Worm (Caenorhabditis elegans) whole organism, mixed stage, embryonic: Measurements from ENCODE around the gene twk-31.

Experiments
- ceh-43 ChIP-seq: fragments of 200-800 bp; sonication (Bioruptor generic); optimal IDR thresholded peaks from 2 replicates; lab custom pipeline; 2018; ENCODE audit warnings: mild to moderate bottlenecking, missing genetic modification characterization, moderate library complexity, missing compliant biosample characterization
- elt-3 ChIP-seq: fragments of 150-350 bp; optimal IDR thresholded peaks from 2 replicates; lab custom pipeline; 2014; ENCODE audit warnings: missing biosample characterization, missing genetic modification characterization
- lin-32 ChIP-seq: fragments of 200-800 bp; sonication (Bioruptor generic); optimal IDR thresholded peaks from 2 replicates; lab custom pipeline; 2018; ENCODE audit warnings: mild to moderate bottlenecking, missing genetic modification characterization, missing compliant biosample characterization
- mab-5 ChIP-seq: fragments of 150-350 bp; optimal IDR thresholded peaks from 2 replicates; lab custom pipeline; 2014; ENCODE audit warnings: missing biosample characterization, missing genetic modification characterization
- mep-1 ChIP-seq: fragments of 150-350 bp; optimal IDR thresholded peaks from 2 replicates; lab custom pipeline; 2017; ENCODE audit warnings: missing biosample characterization, missing genetic modification reagents, missing genetic modification characterization, inconsistent platforms
- nhr-12 ChIP-seq: fragments of 150-350 bp; optimal IDR thresholded peaks from 2 replicates; lab custom pipeline; 2014; ENCODE audit warnings: missing biosample characterization, missing genetic modification characterization
- nhr-2 ChIP-seq: fragments of 150-350 bp; optimal IDR thresholded peaks from 2 replicates; lab custom pipeline; 2014; ENCODE audit warnings: missing biosample characterization, missing genetic modification characterization
- nhr-237 ChIP-seq: fragments of 150-350 bp; optimal IDR thresholded peaks from 2 replicates; lab custom pipeline; 2014; ENCODE audit warnings: missing biosample characterization, missing genetic modification characterization
- nhr-28 ChIP-seq: fragments of 150-350 bp; optimal IDR thresholded peaks from 2 replicates; lab custom pipeline; 2014; ENCODE audit warnings: missing biosample characterization, missing genetic modification characterization
- pha-4 ChIP-seq: fragments of 150-350 bp; optimal IDR thresholded peaks from 2 replicates; lab custom pipeline; 2018; ENCODE audit warnings: missing biosample characterization, missing genetic modification reagents, missing genetic modification characterization
- unc-62 ChIP-seq: fragments of 150-350 bp; optimal IDR thresholded peaks from 2 replicates; lab custom pipeline; 2014; ENCODE audit warnings: missing biosample characterization, missing genetic modification reagents, missing genetic modification characterization
- ztf-11 ChIP-seq: fragments of 150-350 bp; optimal IDR thresholded peaks from 2 replicates; lab custom pipeline; 2014; ENCODE audit warnings: missing biosample characterization, missing genetic modification characterization

DNA sequence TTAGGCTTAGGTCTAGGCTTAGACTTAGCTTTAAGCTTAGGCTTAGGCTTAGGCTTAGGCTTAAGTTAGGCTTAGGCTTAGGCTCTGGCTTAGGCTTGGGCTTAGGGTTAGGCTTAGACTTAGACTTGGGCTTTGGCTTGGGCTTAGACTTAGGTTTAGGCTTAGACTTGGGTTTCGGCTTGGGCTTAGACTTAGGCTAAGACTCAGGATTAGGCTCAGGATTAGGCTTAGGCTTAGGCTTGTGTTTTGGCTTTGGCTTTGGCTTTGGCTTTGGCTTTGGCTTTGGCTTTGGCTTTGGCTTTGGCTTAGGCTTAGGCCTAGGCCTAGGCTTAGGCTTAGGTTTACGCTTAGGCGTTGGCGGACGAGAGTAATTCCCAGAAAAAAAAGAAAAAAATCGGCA, 9.1 kb downstream of the twk-31 start:
- TF ChIP-seq unc-62 (no peak), lin-32 (no peak), elt-3 (tag; lab: Kevin White, UChicago) (no peak), nhr-2 (tag; lab: Kevin White, UChicago) (no peak), nhr-12 (no peak), pha-4 (tag; lab: Kevin White, UChicago) (no peak), mep-1 (tag; lab: Kevin White, UChicago) (no peak), ceh-43 (GFP tag; lab: Kevin White, UChicago) (no peak), nhr-237 (no peak), ztf-11 (tag; lab: Kevin White, UChicago) (no peak), mab-5 (no peak), nhr-28 (tag; lab: Kevin White, UChicago) (no peak)
